Worm (Caenorhabditis elegans) whole organism, L1 larva: ENCODE data around the gene hda-4.

Experiments
- ama-1 ChIP-seq: fragments of 150-350 bp; optimal IDR thresholded peaks from 2 replicates; lab custom pipeline; 2014
- ceh-88 ChIP-seq: fragments of 200-800 bp; sonication (Bioruptor generic); IDR thresholded peaks from 2 replicates; pipeline ENCODE4 v1.3.6; 2022; ENCODE audit warnings: missing genetic modification characterization, missing compliant biosample characterization
- fkh-4 ChIP-seq: sonication (generic microtip); optimal IDR thresholded peaks from 2 replicates; lab custom pipeline; 2016; ENCODE audit warnings: missing compliant biosample characterization, missing genetic modification characterization, borderline replicate concordance
- lin-39 ChIP-seq: fragments of 150-350 bp; optimal IDR thresholded peaks from 2 replicates; lab custom pipeline; 2014; ENCODE audit warnings: missing biosample characterization, missing genetic modification reagents, missing genetic modification characterization
- lir-3 ChIP-seq: sonication (generic microtip); optimal IDR thresholded peaks from 2 replicates; lab custom pipeline; 2016; ENCODE audit warnings: mild to moderate bottlenecking, missing genetic modification characterization, moderate library complexity, missing compliant biosample characterization; ENCODE audit not compliant: poor library complexity
- nhr-28 ChIP-seq: fragments of 150-350 bp; optimal IDR thresholded peaks from 2 replicates; lab custom pipeline; 2014; ENCODE audit warnings: missing biosample characterization, missing genetic modification characterization
- nhr-47 ChIP-seq: sonication (generic microtip); optimal IDR thresholded peaks from 2 replicates; lab custom pipeline; 2016; ENCODE audit warnings: mild to moderate bottlenecking, missing genetic modification characterization, moderate library complexity, missing compliant biosample characterization
- nhr-77 ChIP-seq: fragments of 150-350 bp; optimal IDR thresholded peaks from 2 replicates; lab custom pipeline; 2014; ENCODE audit warnings: missing biosample characterization, missing genetic modification characterization
- pqm-1 ChIP-seq: sonication (generic microtip); optimal IDR thresholded peaks from 3 replicates; lab custom pipeline; 2017; ENCODE audit warnings: missing biosample characterization, missing genetic modification characterization

DNA sequence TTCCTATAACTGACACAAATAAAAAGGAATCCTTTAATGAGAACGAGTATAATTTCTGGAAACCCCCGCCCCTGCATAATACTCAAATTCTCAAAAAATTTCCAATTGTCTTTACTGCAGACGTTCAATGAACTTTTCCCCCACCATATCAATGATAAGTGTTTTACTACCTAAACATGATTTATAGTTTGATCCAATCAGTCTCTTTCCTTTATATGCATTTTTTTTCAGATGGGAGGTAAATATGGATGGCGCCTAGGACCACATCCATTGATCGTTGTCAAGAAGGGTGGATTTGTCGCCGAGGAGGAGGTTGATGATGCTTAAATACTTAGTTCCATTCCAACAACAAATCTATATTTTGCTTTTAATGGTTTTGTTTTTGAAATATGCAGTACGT lies 57.8 kb downstream of the hda-4 start:
- no peak for TF ChIP-seq ceh-88 (GFP tag; lab: Robert Waterston, UW)
- no peak for TF ChIP-seq nhr-47 (tag; lab: Kevin White, UChicago)
- no peak for TF ChIP-seq pqm-1 (tag; lab: Kevin White, UChicago)
- TF ChIP-seq lin-39 (tag; lab: Kevin White, UChicago) = no peak
- TF ChIP-seq fkh-4 = no peak
- TF ChIP-seq lir-3 (tag; lab: Kevin White, UChicago) = no peak
- TF ChIP-seq nhr-28 (tag; lab: Kevin White, UChicago) = no peak
- TF ChIP-seq nhr-77 (tag; lab: Kevin White, UChicago) = no peak
- no peak for TF ChIP-seq ama-1
